Fruit fly (Drosophila melanogaster) whole organism, pupa: ENCODE results near the gene Elal.

ENCODE experiments used
- CG14655 ChIP-seq: fragments of 200-800 bp; sonication (Bioruptor generic); optimal IDR thresholded peaks from 3 replicates; lab custom pipeline; 2017; ENCODE audit warnings: mild to moderate bottlenecking, missing biosample characterization, missing genetic modification reagents, missing genetic modification characterization
- CG34367 ChIP-seq: fragments of 200-800 bp; sonication (Bioruptor generic); optimal IDR thresholded peaks from 2 replicates; lab custom pipeline; 2018; ENCODE audit warnings: missing biosample characterization, mild to moderate bottlenecking, missing genetic modification characterization
- CG4496 ChIP-seq: fragments of 200-800 bp; sonication (Bioruptor generic); IDR thresholded peaks from 3 replicates; pipeline ENCODE4 v1.3.6; 2022; ENCODE audit warnings: missing biosample characterization, missing genetic modification characterization
- CG8159 ChIP-seq: fragments of 200-800 bp; sonication (Bioruptor generic); optimal IDR thresholded peaks from 3 replicates; lab custom pipeline; 2018; ENCODE audit warnings: missing biosample characterization, mild to moderate bottlenecking, missing genetic modification characterization, moderate library complexity
- CG8301 ChIP-seq: fragments of 200-800 bp; sonication (Bioruptor generic); optimal IDR thresholded peaks from 2 replicates; lab custom pipeline; 2018; ENCODE audit warnings: missing biosample characterization, mild to moderate bottlenecking, missing genetic modification characterization
- CG9948 ChIP-seq: fragments of 200-800 bp; sonication (Bioruptor generic); optimal IDR thresholded peaks from 2 replicates; lab custom pipeline; 2018; ENCODE audit warnings: missing biosample characterization, mild to moderate bottlenecking, missing genetic modification characterization, moderate library complexity
- Ets98B ChIP-seq: fragments of 200-800 bp; sonication (Bioruptor generic); IDR thresholded peaks from 2 replicates; pipeline ENCODE4 v1.3.6; 2022; ENCODE audit warnings: missing biosample characterization, missing genetic modification characterization
- Pif1A ChIP-seq: fragments of 200-800 bp; sonication (Bioruptor generic); optimal IDR thresholded peaks from 3 replicates; lab custom pipeline; 2016; ENCODE audit warnings: missing biosample characterization, missing genetic modification characterization
- Pif1B ChIP-seq: fragments of 200-800 bp; sonication (Bioruptor generic); optimal IDR thresholded peaks from 3 replicates; lab custom pipeline; 2016; ENCODE audit warnings: missing biosample characterization, missing genetic modification characterization
- Snoo ChIP-seq: fragments of 200-800 bp; sonication (Bioruptor generic); optimal IDR thresholded peaks from 3 replicates; lab custom pipeline; 2017; ENCODE audit warnings: missing biosample characterization, mild to moderate bottlenecking, missing genetic modification characterization, inconsistent platforms
- fd96Ca ChIP-seq: fragments of 200-800 bp; sonication (Bioruptor generic); IDR thresholded peaks from 3 replicates; pipeline ENCODE4 v1.3.6; 2022; ENCODE audit warnings: missing biosample characterization, missing genetic modification characterization

DNA sequence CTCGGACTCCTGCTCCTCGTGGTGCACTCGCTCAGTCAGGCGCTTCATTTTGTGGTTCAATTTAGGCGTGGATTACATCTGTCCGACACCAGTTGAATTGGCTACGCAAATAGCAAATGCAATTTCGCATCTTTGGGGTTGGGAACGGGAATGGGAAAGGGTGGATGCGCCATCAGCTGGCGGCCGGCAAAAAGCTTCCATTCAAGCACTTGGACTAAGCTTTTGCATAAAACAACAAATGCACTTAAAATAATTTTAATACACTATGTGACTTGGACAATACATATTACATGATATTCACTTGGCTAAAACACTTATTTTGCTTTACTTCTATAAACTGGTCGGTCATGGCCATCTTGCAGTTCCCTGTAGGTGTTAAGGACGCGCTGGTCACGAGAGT, 9.0 kb upstream of the Elal start, which contains the start of gene HDAC11:
- TF ChIP-seq CG4496 (no peak), fd96Ca (GFP tag; lab: Robert Waterston, UW) (no peak), CG8301 (no peak), Ets98B (GFP tag; lab: Robert Waterston, UW) (no peak), Snoo (tag; lab: Kevin White, UChicago) (no peak), Pif1B (GFP tag; lab: Kevin White, UChicago) (no peak), CG9948 (tag; lab: Kevin White, UChicago) (no peak), CG34367 (tag; lab: Kevin White, UChicago) (no peak), Pif1A (GFP tag; lab: Kevin White, UChicago) (no peak), CG8159 (tag; lab: Kevin White, UChicago) (no peak), CG14655 (no peak)
